Worm (Caenorhabditis elegans): Measurements from ENCODE around the gene djr-1.2.

Gene djr-1.2

DNA sequence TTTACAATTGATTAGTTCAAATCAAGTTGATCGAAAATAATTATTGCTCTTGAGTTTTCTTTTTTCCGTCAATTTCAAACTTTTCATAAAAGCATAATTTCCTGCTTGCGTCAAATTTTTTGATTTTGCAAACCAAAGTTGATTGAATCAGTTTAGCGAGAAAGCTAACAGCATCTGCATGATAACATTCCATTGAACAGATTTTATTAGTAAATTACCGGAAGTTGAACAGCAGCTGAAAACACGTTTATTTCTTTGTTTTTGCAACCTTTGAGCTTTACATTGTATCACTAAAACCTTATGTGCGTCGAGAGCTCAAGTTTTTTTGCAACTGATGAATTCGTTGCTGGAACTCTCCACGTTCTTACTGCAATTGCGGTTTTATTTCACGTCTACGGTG is 7.4 kb downstream of the djr-1.2 start, which contains the start of gene srh-169:
TSS of gene srh-169 (plus strand) at position 301 of the 400 bp plus-strand sequence.
- TF ChIP-seq lim-6 (tag; optimal IDR thresholded peaks at IDR 0.05): no peak
- no peak for TF ChIP-seq pax-1 (tag; optimal IDR thresholded peaks at IDR 0.05)
- no peak for TF ChIP-seq pha-4 (tag; optimal IDR thresholded peaks at IDR 0.05)
- TF ChIP-seq lin-11 (tag; optimal IDR thresholded peaks at IDR 0.05): no peak
- TF ChIP-seq ceh-30 (tag; optimal IDR thresholded peaks at IDR 0.05): no peak
- TF ChIP-seq mec-3 (tag; optimal IDR thresholded peaks at IDR 0.05; ENCODE audit: borderline replicate concordance): no peak
- no peak for TF ChIP-seq K09A11.1 (tag; optimal IDR thresholded peaks at IDR 0.05; ENCODE audit: insufficient read depth)

DNA sequence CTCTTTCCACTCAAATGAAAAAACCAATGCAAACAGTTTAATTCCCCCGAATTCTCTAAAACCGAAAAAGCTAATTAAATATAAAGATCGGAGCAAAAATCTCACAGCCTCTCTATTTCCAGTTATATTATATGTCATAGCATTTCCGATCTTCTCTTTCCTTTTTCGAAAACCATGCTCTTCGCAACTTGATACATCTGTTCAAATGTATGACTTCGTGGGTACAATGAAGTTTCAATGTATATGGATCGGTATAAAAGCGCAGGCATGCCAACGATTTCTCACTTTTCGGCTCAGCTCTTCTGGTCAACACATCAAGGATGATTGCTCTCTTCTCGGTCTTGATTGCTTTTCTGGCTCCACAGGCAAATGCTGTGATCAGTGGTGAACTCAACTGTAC is 8.8 kb downstream of the djr-1.2 start, which contains the start of gene phat-7:
TSS of gene phat-7 (plus strand) at position 301 of the 400 bp plus-strand sequence.
- TF ChIP-seq Y22D7AL.16 (tag; optimal IDR thresholded peaks at IDR 0.05) (no peak), elt-2 (tag; optimal IDR thresholded peaks at IDR 0.05) (no peak)

DNA sequence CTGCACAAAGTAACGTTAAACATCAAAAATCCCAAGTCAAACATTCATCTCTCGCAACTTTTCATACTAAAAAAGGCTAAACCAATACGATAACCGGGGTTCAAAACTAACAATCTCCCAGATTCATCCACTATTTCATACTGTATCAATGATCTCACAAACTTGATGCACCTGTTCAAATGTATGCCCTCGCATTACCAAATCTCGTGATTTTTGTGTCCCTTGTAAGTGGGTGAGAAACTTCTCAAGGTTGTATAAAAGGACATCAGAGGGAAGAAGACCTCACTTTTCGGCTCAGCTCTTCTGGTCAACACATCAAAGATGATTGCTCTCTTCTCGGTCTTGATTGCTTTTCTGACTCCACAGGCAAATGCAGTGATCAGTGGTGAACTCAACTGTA is 11.3 kb downstream of the djr-1.2 start, which contains the start of gene phat-3:
TSS of gene phat-3 (plus strand) at position 301 of the 400 bp plus-strand sequence.
- TF ChIP-seq pqm-1 (tag; optimal IDR thresholded peaks at IDR 0.05) (no peak), tbx-7 (tag; optimal IDR thresholded peaks at IDR 0.05) (no peak), pros-1 (tag; optimal IDR thresholded peaks at IDR 0.05) (no peak), syd-9 (tag; optimal IDR thresholded peaks at IDR 0.05) (no peak)

DNA sequence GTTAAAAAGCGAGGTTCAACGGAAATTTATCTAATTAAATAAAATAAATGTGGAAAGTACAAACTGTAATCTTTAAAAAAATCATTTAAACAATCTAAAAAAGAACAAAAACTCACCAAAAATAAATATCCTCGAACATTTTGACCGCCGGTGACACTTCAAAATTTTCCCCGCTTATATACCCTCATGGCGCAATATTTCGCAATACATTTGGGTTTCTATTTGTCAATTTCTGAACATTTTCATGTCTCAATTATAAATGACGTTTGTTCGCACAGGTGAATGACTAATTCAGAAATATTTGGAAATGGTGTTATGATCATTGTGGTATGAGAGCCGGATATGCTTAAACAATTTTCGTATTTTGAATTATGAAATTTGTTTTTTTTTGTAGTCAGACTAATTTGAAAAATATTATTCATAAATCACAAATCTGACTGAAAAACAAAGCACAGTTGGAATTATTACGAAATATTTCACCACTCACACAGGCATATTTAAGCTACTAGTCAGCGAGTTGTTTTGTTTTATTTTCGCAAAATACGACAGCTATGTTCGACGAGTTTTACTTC is 13.0 kb downstream of the djr-1.2 start, which contains the start of the genes C49G7.10 and irg-2:
TSS of gene C49G7.10 (minus strand) at position 169 of the 572 bp plus-strand sequence.
TSS of gene irg-2 (plus strand) at position 329 of the 572 bp plus-strand sequence.
- no peak for TF ChIP-seq unc-3 (GFP tag; conservative IDR thresholded peaks at IDR 0.05)
- TF ChIP-seq unc-3 (tag; optimal IDR thresholded peaks at IDR 0.05): no peak
- TF ChIP-seq fax-1 (tag; optimal IDR thresholded peaks at IDR 0.05): no peak
- TF ChIP-seq ama-1 (optimal IDR thresholded peaks at IDR 0.05): no peak
- TF ChIP-seq ceh-48 (tag; optimal IDR thresholded peaks at IDR 0.05): no peak
- no peak for TF ChIP-seq ceh-34 (tag; optimal IDR thresholded peaks at IDR 0.05)
- TF ChIP-seq ztf-16 (tag; optimal IDR thresholded peaks at IDR 0.05): no peak
- TF ChIP-seq ets-4 (tag; optimal IDR thresholded peaks at IDR 0.05): no peak
- no peak for TF ChIP-seq ceh-19 (GFP tag; optimal IDR thresholded peaks at IDR 0.05)
- no peak for TF ChIP-seq lin-11 (tag; optimal IDR thresholded peaks at IDR 0.05)
- no peak for TF ChIP-seq Y22D7AL.16 (tag; optimal IDR thresholded peaks at IDR 0.05)
- no peak for TF ChIP-seq unc-42 (tag; optimal IDR thresholded peaks at IDR 0.05)
- TF ChIP-seq fkh-10 (GFP tag; optimal IDR thresholded peaks at IDR 0.05): no peak
- TF ChIP-seq nfya-1 (tag; optimal IDR thresholded peaks at IDR 0.05): no peak
- TF ChIP-seq sox-2 (GFP tag; IDR thresholded peaks at IDR 0.05): no peak
- no peak for TF ChIP-seq hlh-8 (tag; optimal IDR thresholded peaks at IDR 0.05)
- no peak for TF ChIP-seq sdc-2 (tag; optimal IDR thresholded peaks at IDR 0.05)
- TF ChIP-seq gmeb-2 (tag; optimal IDR thresholded peaks at IDR 0.05): no peak
- no peak for TF ChIP-seq ceh-30 (tag; optimal IDR thresholded peaks at IDR 0.05)
- TF ChIP-seq dve-1 (tag; optimal IDR thresholded peaks at IDR 0.05): no peak

DNA sequence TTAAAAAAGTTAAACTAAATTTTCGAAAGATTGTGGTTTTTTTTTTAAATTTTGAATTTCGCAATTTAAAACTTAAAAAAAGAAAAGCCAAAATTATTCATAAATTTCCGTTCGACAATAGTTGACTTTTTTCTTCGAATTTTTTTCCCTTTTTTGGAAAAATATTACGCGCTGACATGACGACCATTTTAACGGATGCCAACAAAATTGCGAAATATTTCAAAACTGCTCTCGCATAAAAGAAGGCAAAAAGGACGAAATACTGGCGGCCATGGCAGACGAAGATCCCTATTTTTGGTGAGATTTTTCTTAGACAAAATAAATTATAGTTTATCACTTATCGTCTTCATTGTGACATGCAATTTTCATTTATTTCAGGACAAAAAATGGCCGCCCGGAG is 16.4 kb downstream of the djr-1.2 start:
- TF ChIP-seq mec-3 (tag; optimal IDR thresholded peaks at IDR 0.05; ENCODE audit: borderline replicate concordance): no peak
- no peak for TF ChIP-seq T23F11.4 (GFP tag; optimal IDR thresholded peaks at IDR 0.05)
- TF ChIP-seq fkh-10 (GFP tag; optimal IDR thresholded peaks at IDR 0.05): no peak
- TF ChIP-seq unc-3 (GFP tag; conservative IDR thresholded peaks at IDR 0.05): no peak
- no peak for TF ChIP-seq unc-3 (tag; optimal IDR thresholded peaks at IDR 0.05)
- TF ChIP-seq dve-1 (tag; optimal IDR thresholded peaks at IDR 0.05): no peak
- TF ChIP-seq ama-1 (optimal IDR thresholded peaks at IDR 0.05): no peak
- TF ChIP-seq pag-3 (tag; optimal IDR thresholded peaks at IDR 0.05; ENCODE audit: borderline replicate concordance): no peak
- TF ChIP-seq fkh-6 (tag; optimal IDR thresholded peaks at IDR 0.05): no peak

All from whole organism, late embryonic.